Worm (Caenorhabditis elegans) whole organism, L3 larva: ENCODE data around the gene F40G9.5.

ENCODE experiments used
- R02D3.7 ChIP-seq: fragments of 150-350 bp; optimal IDR thresholded peaks from 2 replicates; lab custom pipeline; 2014; ENCODE audit warnings: missing biosample characterization, missing genetic modification characterization
- ZK546.5 ChIP-seq: sonication (generic microtip); optimal IDR thresholded peaks from 2 replicates; lab custom pipeline; 2017; ENCODE audit warnings: missing biosample characterization, missing genetic modification characterization
- ceh-16 ChIP-seq: sonication (generic microtip); optimal IDR thresholded peaks from 2 replicates; lab custom pipeline; 2017; ENCODE audit warnings: missing biosample characterization, missing genetic modification characterization
- ceh-28 ChIP-seq: fragments of 150-350 bp; optimal IDR thresholded peaks from 2 replicates; lab custom pipeline; 2014; ENCODE audit warnings: missing biosample characterization, missing genetic modification reagents, missing genetic modification characterization
- ceh-82 ChIP-seq: fragments of 150-350 bp; optimal IDR thresholded peaks from 2 replicates; lab custom pipeline; 2014; ENCODE audit warnings: missing biosample characterization, missing genetic modification characterization
- ceh-9 ChIP-seq: sonication (generic microtip); optimal IDR thresholded peaks from 2 replicates; lab custom pipeline; 2018; ENCODE audit warnings: missing biosample characterization, missing genetic modification characterization
- egl-27 ChIP-seq: sonication (generic microtip); optimal IDR thresholded peaks from 4 replicates; lab custom pipeline; 2017; ENCODE audit warnings: missing biosample characterization, missing genetic modification reagents, missing genetic modification characterization
- elt-1 ChIP-seq: fragments of 150-350 bp; optimal IDR thresholded peaks from 2 replicates; lab custom pipeline; 2014; ENCODE audit warnings: missing biosample characterization, missing genetic modification characterization
- elt-2 ChIP-seq: sonication (generic microtip); optimal IDR thresholded peaks from 2 replicates; lab custom pipeline; 2016; ENCODE audit warnings: missing genetic modification reagents, mild to moderate bottlenecking, missing genetic modification characterization, missing compliant biosample characterization
- eor-1 ChIP-seq, 2 experiments: fragments of 150-350 bp; optimal IDR thresholded peaks; 2 replicates each; lab custom pipeline; 2014 to 2018; ENCODE audit warnings: missing biosample characterization in 2 of 2, missing genetic modification characterization in 2 of 2
- fos-1 ChIP-seq: fragments of 150-350 bp; optimal IDR thresholded peaks from 2 replicates; lab custom pipeline; 2014; ENCODE audit warnings: missing biosample characterization, missing genetic modification characterization
- hmg-11 ChIP-seq: sonication (generic microtip); optimal IDR thresholded peaks from 2 replicates; lab custom pipeline; 2016; ENCODE audit warnings: missing genetic modification characterization, missing compliant biosample characterization
- lin-15B ChIP-seq: fragments of 150-350 bp; optimal IDR thresholded peaks from 2 replicates; lab custom pipeline; 2014; ENCODE audit warnings: missing biosample characterization, missing genetic modification characterization
- lin-39 ChIP-seq: fragments of 150-350 bp; optimal IDR thresholded peaks from 2 replicates; lab custom pipeline; 2018; ENCODE audit warnings: missing biosample characterization, missing genetic modification reagents, missing genetic modification characterization
- lsy-12 ChIP-seq: sonication (generic microtip); optimal IDR thresholded peaks from 2 replicates; lab custom pipeline; 2016; ENCODE audit warnings: mild to moderate bottlenecking, missing genetic modification characterization, missing compliant biosample characterization
- mml-1 ChIP-seq: fragments of 150-350 bp; sonication (generic microtip); optimal IDR thresholded peaks from 3 replicates; lab custom pipeline; 2014; ENCODE audit warnings: missing biosample characterization, missing genetic modification characterization
- nfya-1 ChIP-seq: sonication (generic microtip); optimal IDR thresholded peaks from 2 replicates; lab custom pipeline; 2017; ENCODE audit warnings: missing genetic modification characterization, mild to moderate bottlenecking, missing compliant biosample characterization, antibody characterized with exemption, moderate library complexity; ENCODE audit not compliant: insufficient read depth
- nhr-11 ChIP-seq: fragments of 150-350 bp; optimal IDR thresholded peaks from 2 replicates; lab custom pipeline; 2014; ENCODE audit warnings: missing biosample characterization, missing genetic modification characterization
- nhr-237 ChIP-seq: fragments of 150-350 bp; optimal IDR thresholded peaks from 2 replicates; lab custom pipeline; 2014; ENCODE audit warnings: missing biosample characterization, missing genetic modification characterization
- nhr-67 ChIP-seq: fragments of 150-350 bp; optimal IDR thresholded peaks from 2 replicates; lab custom pipeline; 2014; ENCODE audit warnings: missing biosample characterization, missing genetic modification characterization
- pha-4 ChIP-seq: fragments of 150-350 bp; optimal IDR thresholded peaks from 2 replicates; lab custom pipeline; 2014; ENCODE audit warnings: missing biosample characterization, missing genetic modification reagents, missing genetic modification characterization
- pqm-1 ChIP-seq: fragments of 150-350 bp; optimal IDR thresholded peaks from 2 replicates; lab custom pipeline; 2017; ENCODE audit warnings: missing biosample characterization, missing genetic modification characterization, inconsistent platforms
- skn-1 ChIP-seq: fragments of 150-350 bp; optimal IDR thresholded peaks from 2 replicates; lab custom pipeline; 2014; ENCODE audit warnings: missing biosample characterization, missing genetic modification characterization
- tbx-2 ChIP-seq: sonication (generic microtip); optimal IDR thresholded peaks from 2 replicates; lab custom pipeline; 2016; ENCODE audit warnings: mild to moderate bottlenecking, missing genetic modification characterization, missing compliant biosample characterization
- unc-39 ChIP-seq: sonication (generic microtip); optimal IDR thresholded peaks from 4 replicates; lab custom pipeline; 2017; ENCODE audit warnings: missing biosample characterization, missing genetic modification characterization
- unc-62 ChIP-seq: fragments of 150-350 bp; sonication (generic microtip); optimal IDR thresholded peaks from 4 replicates; lab custom pipeline; 2014; ENCODE audit warnings: missing biosample characterization, missing genetic modification reagents, missing genetic modification characterization
- zag-1 ChIP-seq: fragments of 150-350 bp; optimal IDR thresholded peaks from 2 replicates; lab custom pipeline; 2014; ENCODE audit warnings: missing biosample characterization, missing genetic modification characterization
- ztf-4 ChIP-seq: fragments of 150-350 bp; optimal IDR thresholded peaks from 2 replicates; lab custom pipeline; 2014; ENCODE audit warnings: missing biosample characterization, missing genetic modification characterization

The F40G9.5 gene

ce11 chrIII:179123-179592, 1.9 kb upstream of the F40G9.5 start, which contains the start of gene F40G9.6:
TSS of gene F40G9.6 (plus strand) at chrIII:179542.
- TF ChIP-seq eor-1 (tag; optimal IDR thresholded peaks at IDR 0.05; lab: Kevin White, UChicago): no peak

- no peak for TF ChIP-seq ceh-82 (tag; lab: Kevin White, UChicago)
- no peak for TF ChIP-seq zag-1 (tag; lab: Kevin White, UChicago)
- TF ChIP-seq egl-27 (tag; lab: Kevin White, UChicago): no peak
- no peak for TF ChIP-seq nhr-67 (tag; lab: Kevin White, UChicago)
- no peak for TF ChIP-seq nhr-11
These were observed 1.0 kb downstream of the F40G9.5 start, which contains the start of gene F40G9.15 for ce11 chrIII:182080-182479. TSS of gene F40G9.15 (plus strand) at chrIII:182380.

- TF ChIP-seq nhr-237 (tag; lab: Kevin White, UChicago): no peak
- peak; percentile 66 for TF ChIP-seq elt-2 (tag; lab: Kevin White, UChicago)
- peak; percentile 52 for TF ChIP-seq pqm-1
- no peak for TF ChIP-seq zag-1 (tag; lab: Kevin White, UChicago)
These were observed 2.0 kb downstream of the F40G9.5 start for ce11 chrIII:183072-183471.

- TF ChIP-seq lsy-12 (tag; lab: Kevin White, UChicago) (no peak), nhr-237 (tag; lab: Kevin White, UChicago) (no peak), ceh-28 (tag; lab: Kevin White, UChicago) (peak; percentile 49)
These were observed 3.3 kb downstream of the F40G9.5 start for ce11 chrIII:184335-184734.

ce11 chrIII:185909-186308, 4.8 kb downstream of the F40G9.5 start:
- TF ChIP-seq elt-2 (tag; lab: Kevin White, UChicago): peak; percentile 19

ce11 chrIII:187829-188228, 6.8 kb downstream of the F40G9.5 start, which contains the start of gene mxl-2:
TSS of gene mxl-2 (minus strand) at chrIII:188131.
- TF ChIP-seq unc-62 (GFP tag; lab: Kevin White, UChicago) (no peak), mml-1 (tag; lab: Kevin White, UChicago) (no peak), fos-1 (tag; lab: Kevin White, UChicago) (no peak), R02D3.7 (no peak), lin-39 (tag; lab: Kevin White, UChicago) (no peak), eor-1 (tag; optimal IDR thresholded peaks at IDR 0.05; lab: Kevin White, UChicago) (no peak), ceh-28 (tag; lab: Kevin White, UChicago) (no peak), ceh-9 (tag; lab: Kevin White, UChicago) (no peak), tbx-2 (tag; lab: Kevin White, UChicago) (no peak), elt-1 (tag; lab: Kevin White, UChicago) (no peak), skn-1 (tag; lab: Kevin White, UChicago) (no peak), elt-2 (tag; lab: Kevin White, UChicago) (no peak), nfya-1 (tag; lab: Kevin White, UChicago) (no peak), ztf-4 (tag; lab: Kevin White, UChicago) (no peak), pha-4 (tag; lab: Kevin White, UChicago) (no peak)

DNA sequence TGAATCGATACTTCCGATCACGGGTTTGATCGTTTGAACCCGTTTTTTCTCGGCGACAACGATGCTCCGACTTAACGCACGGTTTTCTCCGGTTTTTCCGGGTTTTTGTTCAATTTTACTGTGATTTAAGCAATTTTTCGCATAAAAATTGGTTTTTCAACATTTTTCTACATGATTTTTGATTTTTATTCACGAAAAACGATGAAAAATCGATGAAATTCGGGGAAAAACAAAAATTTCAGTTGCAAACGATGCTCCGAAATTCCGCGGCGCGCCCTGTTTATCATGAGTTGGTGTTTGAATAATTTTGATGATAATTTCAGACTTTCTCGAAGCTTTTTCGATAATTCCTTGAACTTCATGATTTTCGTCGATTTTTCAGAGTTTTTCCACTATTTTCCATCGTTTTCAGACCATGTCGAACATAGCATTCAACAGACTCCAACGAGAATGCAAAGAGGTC, 7.4 kb downstream of the F40G9.5 start, which contains the start of gene ubc-20:
ubc-20 (plus strand) TSS at position 413 of the 463 bp plus-strand sequence.
- TF ChIP-seq mml-1 (tag; lab: Kevin White, UChicago) (no peak), ceh-16 (tag; lab: Kevin White, UChicago) (no peak), pha-4 (tag; lab: Kevin White, UChicago) (peak; percentile 51), elt-2 (tag; lab: Kevin White, UChicago) (peak; percentile 42), nfya-1 (tag; lab: Kevin White, UChicago) (peak; percentile 29), skn-1 (tag; lab: Kevin White, UChicago) (peak; percentile 14), unc-39 (tag; lab: Kevin White, UChicago) (no peak), ZK546.5 (no peak), ceh-82 (tag; lab: Kevin White, UChicago) (no peak), hmg-11 (tag; lab: Kevin White, UChicago) (peak; percentile 39), lin-15B (tag; lab: Kevin White, UChicago) (peak; percentile 15)
